Fruit fly (Drosophila melanogaster) whole organism, embryonic: ENCODE data around the gene Ptp10D.

Source experiments
- CG10654 ChIP-seq: fragments of 200-800 bp; sonication (Bioruptor generic); optimal IDR thresholded peaks from 2 replicates; lab custom pipeline; 2016; ENCODE audit warnings: missing biosample characterization, missing genetic modification characterization
- CG1529 ChIP-seq: fragments of 200-800 bp; sonication (Bioruptor generic); optimal IDR thresholded peaks from 3 replicates; lab custom pipeline; 2018; ENCODE audit warnings: missing biosample characterization, missing genetic modification characterization
- CG15479 ChIP-seq: fragments of 200-800 bp; sonication (Bioruptor generic); optimal IDR thresholded peaks from 3 replicates; lab custom pipeline; 2019; ENCODE audit warnings: missing biosample characterization, mild to moderate bottlenecking, missing genetic modification characterization, moderate library complexity
- CG15696 ChIP-seq: fragments of 200-800 bp; sonication (Bioruptor generic); optimal IDR thresholded peaks from 2 replicates; lab custom pipeline; 2019; ENCODE audit warnings: missing biosample characterization, mild to moderate bottlenecking, missing genetic modification characterization, moderate library complexity
- CG16815 ChIP-seq: fragments of 200-800 bp; sonication (Bioruptor generic); optimal IDR thresholded peaks from 3 replicates; lab custom pipeline; 2017; ENCODE audit warnings: missing biosample characterization, mild to moderate bottlenecking, missing genetic modification characterization
- CG16863 ChIP-seq: fragments of 200-800 bp; sonication (Bioruptor generic); optimal IDR thresholded peaks from 3 replicates; lab custom pipeline; 2016; ENCODE audit warnings: missing biosample characterization, missing genetic modification characterization
- CG18476 ChIP-seq: fragments of 200-800 bp; sonication (Bioruptor generic); optimal IDR thresholded peaks from 2 replicates; lab custom pipeline; 2016; ENCODE audit warnings: missing biosample characterization, mild to moderate bottlenecking, missing genetic modification characterization
- CG2202 ChIP-seq: fragments of 200-800 bp; sonication (Bioruptor generic); optimal IDR thresholded peaks from 2 replicates; lab custom pipeline; 2018; ENCODE audit warnings: missing biosample characterization, mild to moderate bottlenecking, missing genetic modification characterization
- CG31388 ChIP-seq: fragments of 200-800 bp; sonication (Bioruptor generic); optimal IDR thresholded peaks from 2 replicates; lab custom pipeline; 2016; ENCODE audit warnings: missing biosample characterization, missing genetic modification characterization
- CG32532 ChIP-seq: fragments of 200-800 bp; sonication (Bioruptor generic); IDR thresholded peaks from 2 replicates; pipeline ENCODE4 v1.3.6; 2022; ENCODE audit warnings: missing biosample characterization, missing genetic modification characterization
- CG33557 ChIP-seq: fragments of 200-800 bp; sonication (Bioruptor generic); optimal IDR thresholded peaks from 2 replicates; lab custom pipeline; 2019; ENCODE audit warnings: missing biosample characterization, mild to moderate bottlenecking, missing genetic modification characterization, moderate library complexity
- CG3838 ChIP-seq: fragments of 200-800 bp; sonication (Bioruptor generic); optimal IDR thresholded peaks from 3 replicates; lab custom pipeline; 2016; ENCODE audit warnings: missing biosample characterization, missing genetic modification characterization
- CG6254 ChIP-seq: fragments of 200-800 bp; sonication (Bioruptor generic); optimal IDR thresholded peaks from 3 replicates; lab custom pipeline; 2017; ENCODE audit warnings: mild to moderate bottlenecking, missing biosample characterization, missing genetic modification reagents, missing genetic modification characterization
- CG6272 ChIP-seq: fragments of 200-800 bp; sonication (Bioruptor generic); IDR thresholded peaks from 2 replicates; pipeline ENCODE4 v1.3.6; 2022; ENCODE audit warnings: missing biosample characterization, missing genetic modification characterization
- CG7556 ChIP-seq: fragments of 200-800 bp; sonication (Bioruptor generic); optimal IDR thresholded peaks from 2 replicates; lab custom pipeline; 2017; ENCODE audit warnings: missing biosample characterization, mild to moderate bottlenecking, missing genetic modification characterization
- CG8290 ChIP-seq, 3 experiments: fragments of 200-800 bp; sonication (Bioruptor generic); optimal IDR thresholded peaks; 2 replicates each; lab custom pipeline; 2016 to 2019; ENCODE audit warnings: missing biosample characterization in 3 of 3, missing genetic modification characterization in 3 of 3, mild to moderate bottlenecking in 2 of 3, moderate library complexity in 1 of 3
- Chrac-16 ChIP-seq: fragments of 200-800 bp; sonication (Bioruptor generic); optimal IDR thresholded peaks from 3 replicates; lab custom pipeline; 2016; ENCODE audit warnings: missing biosample characterization, missing genetic modification characterization
- HLHmδ ChIP-seq: fragments of 200-800 bp; sonication (Bioruptor generic); optimal IDR thresholded peaks from 2 replicates; lab custom pipeline; 2018; ENCODE audit warnings: missing biosample characterization, mild to moderate bottlenecking, missing genetic modification characterization, moderate library complexity
- Hr39 ChIP-seq: fragments of >200 bp; optimal IDR thresholded peaks from 2 replicates; lab custom pipeline; 2017
- Hr78 ChIP-seq, 2 experiments: fragments of 200-800 bp in 1 of 2; fragments of >200 bp in 1 of 2; sonication (Bioruptor generic) in 1 of 2; optimal IDR thresholded peaks; 2 replicates each; lab custom pipeline; 2017 to 2019; ENCODE audit warnings: missing biosample characterization in 2 of 2, missing genetic modification characterization in 2 of 2, mild to moderate bottlenecking in 1 of 2, moderate library complexity in 1 of 2
- Kr ChIP-seq: fragments of 200-800 bp; sonication (Bioruptor generic); optimal IDR thresholded peaks from 2 replicates; lab custom pipeline; 2017; ENCODE audit warnings: missing biosample characterization, mild to moderate bottlenecking, missing genetic modification characterization
- MESR4 ChIP-seq: fragments of 200-800 bp; sonication (Bioruptor generic); optimal IDR thresholded peaks from 2 replicates; lab custom pipeline; 2018; ENCODE audit warnings: missing biosample characterization, mild to moderate bottlenecking, missing genetic modification characterization, moderate library complexity
- Mad ChIP-seq: fragments of 200-800 bp; sonication (Bioruptor generic); optimal IDR thresholded peaks from 2 replicates; lab custom pipeline; 2016; ENCODE audit warnings: missing biosample characterization, missing genetic modification characterization
- Rfx ChIP-seq: fragments of 200-800 bp; sonication (Bioruptor generic); IDR thresholded peaks from 2 replicates; pipeline ENCODE4 v1.3.6; 2022; ENCODE audit warnings: missing biosample characterization, missing genetic modification characterization
- Sry-δ ChIP-seq: fragments of 200-800 bp; sonication (Bioruptor generic); optimal IDR thresholded peaks from 2 replicates; lab custom pipeline; 2016; ENCODE audit warnings: missing biosample characterization, missing genetic modification characterization
- TFAM ChIP-seq: fragments of 200-800 bp; sonication (Bioruptor generic); optimal IDR thresholded peaks from 2 replicates; lab custom pipeline; 2017; ENCODE audit warnings: missing biosample characterization, missing genetic modification characterization, inconsistent platforms
- Usf ChIP-seq: fragments of 200-800 bp; sonication (Bioruptor generic); optimal IDR thresholded peaks from 2 replicates; lab custom pipeline; 2017; ENCODE audit warnings: missing genotype, missing biosample characterization, missing genetic modification characterization
- ash1 ChIP-seq: fragments of 200-800 bp; sonication (Bioruptor generic); optimal IDR thresholded peaks from 2 replicates; lab custom pipeline; 2018; ENCODE audit warnings: missing biosample characterization, mild to moderate bottlenecking, missing genetic modification characterization
- bigmax ChIP-seq: fragments of 200-800 bp; sonication (Bioruptor generic); optimal IDR thresholded peaks from 2 replicates; lab custom pipeline; 2018; ENCODE audit warnings: missing biosample characterization, mild to moderate bottlenecking, missing genetic modification characterization
- br ChIP-seq: fragments of >200 bp; optimal IDR thresholded peaks from 2 replicates; lab custom pipeline; 2017
- cg ChIP-seq: fragments of 200-800 bp; sonication (Bioruptor generic); optimal IDR thresholded peaks from 3 replicates; lab custom pipeline; 2019; ENCODE audit warnings: missing biosample characterization, mild to moderate bottlenecking, missing genetic modification characterization, moderate library complexity
- da ChIP-seq: fragments of 200-800 bp; sonication (Bioruptor generic); optimal IDR thresholded peaks from 2 replicates; lab custom pipeline; 2016; ENCODE audit warnings: missing biosample characterization, missing genetic modification characterization
- dan ChIP-seq: fragments of 200-800 bp; sonication (Bioruptor generic); IDR thresholded peaks from 2 replicates; pipeline ENCODE4 v1.3.6; 2022; ENCODE audit warnings: missing biosample characterization, missing genetic modification characterization
- gem ChIP-seq: fragments of 200-800 bp; sonication (Bioruptor generic); optimal IDR thresholded peaks from 2 replicates; lab custom pipeline; 2019; ENCODE audit warnings: missing biosample characterization, mild to moderate bottlenecking, missing genetic modification characterization, moderate library complexity
- gfzf ChIP-seq: fragments of 200-800 bp; sonication (Bioruptor generic); optimal IDR thresholded peaks from 2 replicates; lab custom pipeline; 2016; ENCODE audit warnings: missing biosample characterization, mild to moderate bottlenecking, missing genetic modification characterization, moderate library complexity
- lov ChIP-seq, 2 experiments: fragments of 200-800 bp in 1 of 2; fragments of >200 bp in 1 of 2; sonication (Bioruptor generic) in 1 of 2; IDR thresholded peaks in 1 of 2; optimal IDR thresholded peaks in 1 of 2; 2 replicates in 1 of 2; 3 replicates in 1 of 2; pipeline versions ENCODE4 v1.3.6 to Lab custom; 2017 to 2022; ENCODE audit warnings: missing biosample characterization in 1 of 2, missing genetic modification characterization in 1 of 2
- nerfin-2 ChIP-seq: fragments of 200-800 bp; sonication (Bioruptor generic); IDR thresholded peaks from 2 replicates; pipeline ENCODE4 v1.3.6; 2022; ENCODE audit warnings: missing biosample characterization, missing genetic modification characterization; ENCODE audit not compliant: partially characterized antibody
- nom ChIP-seq: fragments of 200-800 bp; sonication (Bioruptor generic); optimal IDR thresholded peaks from 2 replicates; lab custom pipeline; 2017; ENCODE audit warnings: missing biosample characterization, missing genetic modification characterization, mild to moderate bottlenecking, moderate library complexity, missing genetic modification reagents
- pfk ChIP-seq: fragments of 200-800 bp; sonication (Bioruptor generic); optimal IDR thresholded peaks from 2 replicates; lab custom pipeline; 2018; ENCODE audit warnings: missing biosample characterization, mild to moderate bottlenecking, missing genetic modification characterization, moderate library complexity
- rib ChIP-seq: fragments of 200-800 bp; sonication (Bioruptor generic); IDR thresholded peaks from 2 replicates; pipeline ENCODE4 v1.3.6; 2022; ENCODE audit warnings: missing biosample characterization, missing genetic modification characterization
- run ChIP-seq: fragments of 200-800 bp; sonication (Bioruptor generic); optimal IDR thresholded peaks from 3 replicates; lab custom pipeline; 2018; ENCODE audit warnings: missing biosample characterization, mild to moderate bottlenecking, missing genetic modification characterization
- schlank ChIP-seq: fragments of 200-800 bp; sonication (Bioruptor generic); optimal IDR thresholded peaks from 2 replicates; lab custom pipeline; 2018; ENCODE audit warnings: missing biosample characterization, mild to moderate bottlenecking, missing genetic modification characterization
- sens ChIP-seq: fragments of 200-800 bp; sonication (Bioruptor generic); peaks from one replicate; lab custom pipeline; 2016; ENCODE audit warnings: missing biosample characterization, missing genetic modification characterization
- tgo ChIP-seq: fragments of 200-800 bp; sonication (Bioruptor generic); IDR thresholded peaks from 3 replicates; pipeline ENCODE4 v1.3.6; 2022; ENCODE audit warnings: missing biosample characterization, missing genetic modification characterization
- tio ChIP-seq: fragments of 200-800 bp; sonication (Bioruptor generic); optimal IDR thresholded peaks from 2 replicates; lab custom pipeline; 2017; ENCODE audit warnings: missing biosample characterization, missing genetic modification characterization, inconsistent platforms
- vvl ChIP-seq: fragments of 200-800 bp; sonication (Bioruptor generic); IDR thresholded peaks from 2 replicates; pipeline ENCODE4 v1.3.6; 2022; ENCODE audit warnings: missing biosample characterization, missing genetic modification characterization
- wek ChIP-seq: fragments of 200-800 bp; sonication (Bioruptor generic); optimal IDR thresholded peaks from 3 replicates; lab custom pipeline; 2018; ENCODE audit warnings: missing biosample characterization, mild to moderate bottlenecking, missing genetic modification characterization, moderate library complexity

The Ptp10D gene

dm6 chrX:11601408-11601807 is 20.4 kb upstream of the Ptp10D start (continued):
- TF ChIP-seq gfzf (GFP tag; lab: Kevin White, UChicago) (no peak), vvl (no peak), lov (optimal IDR thresholded peaks at IDR 0.05; lab: Kevin White, UChicago) (no peak), lov (GFP tag; IDR thresholded peaks at IDR 0.05; lab: Robert Waterston, UW) (no peak), CG15479 (GFP tag; lab: Kevin White, UChicago) (no peak), Sry-δ (no peak), CG7556 (no peak)

DNA sequence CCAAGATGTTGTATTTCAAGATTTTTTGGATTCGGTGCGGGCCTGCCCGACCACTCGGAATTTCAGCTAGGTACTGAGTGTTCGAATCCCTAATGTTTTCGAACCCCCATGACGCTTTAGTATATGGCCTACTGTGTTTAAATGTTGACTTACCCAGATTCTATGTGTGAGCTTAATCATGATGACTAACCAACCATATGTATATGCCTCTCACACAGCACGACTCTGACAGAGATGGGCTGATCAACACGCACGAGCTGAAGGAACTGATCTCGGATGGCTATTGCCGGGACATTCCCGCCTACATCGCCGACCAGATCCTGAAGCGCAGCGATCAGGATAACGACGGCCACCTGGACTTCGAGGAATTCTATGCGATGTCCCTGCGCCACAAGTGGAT is 17.7 kb upstream of the Ptp10D start, which contains the start of gene CG2533:
CG2533 (minus strand) TSS at position 101 of the 400 bp plus-strand sequence.
- TF ChIP-seq bigmax (GFP tag; lab: Kevin White, UChicago) (no peak), nerfin-2 (GFP tag; lab: Robert Waterston, UW) (no peak), Mad (no peak), TFAM (GFP tag; lab: Kevin White, UChicago) (no peak), tio (GFP tag; lab: Kevin White, UChicago) (no peak), CG31388 (GFP tag; lab: Kevin White, UChicago) (no peak), CG1529 (GFP tag; lab: Kevin White, UChicago) (no peak), ash1 (GFP tag; lab: Kevin White, UChicago) (no peak), run (tag; lab: Kevin White, UChicago) (no peak), dan (GFP tag; lab: Robert Waterston, UW) (no peak)

DNA sequence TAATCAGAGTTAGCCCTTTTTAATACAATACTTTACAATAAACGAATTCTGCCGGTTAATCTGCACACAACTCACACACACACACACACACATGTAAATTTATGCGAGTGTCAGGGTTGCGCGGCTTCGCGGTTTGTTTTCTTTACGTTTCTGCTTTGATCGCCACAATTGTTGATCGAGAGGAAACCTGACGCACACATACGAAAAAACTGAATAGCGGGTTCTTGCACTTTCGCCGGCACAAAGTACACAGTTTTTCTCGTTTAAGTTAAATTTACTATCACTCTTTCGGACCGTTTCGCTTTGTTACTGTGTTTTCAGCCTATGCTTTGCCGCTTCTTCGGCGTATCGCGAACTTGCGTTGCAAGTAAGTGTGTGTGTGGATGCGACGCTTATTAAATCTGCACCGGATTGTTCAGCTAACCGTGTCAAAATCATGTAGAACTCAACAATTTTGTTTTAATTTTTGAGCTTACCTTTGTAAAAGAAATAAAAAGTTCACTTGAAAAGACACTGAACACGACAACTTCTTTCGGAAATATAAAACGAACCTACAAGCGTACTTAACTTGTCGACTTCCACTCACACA is 10.7 kb upstream of the Ptp10D start:
- TF ChIP-seq CG16815: no peak
- TF ChIP-seq tgo (GFP tag; lab: Robert Waterston, UW): no peak
- no peak for TF ChIP-seq CG32532
- no peak for TF ChIP-seq CG15696 (tag; lab: Kevin White, UChicago)
- peak; percentile 7 for TF ChIP-seq sens
- no peak for TF ChIP-seq Usf (GFP tag; lab: Kevin White, UChicago)
- TF ChIP-seq CG6272: no peak
- no peak for TF ChIP-seq schlank (tag; lab: Kevin White, UChicago)
- no peak for TF ChIP-seq CG6254 (GFP tag; lab: Kevin White, UChicago)
- TF ChIP-seq nom (GFP tag; lab: Kevin White, UChicago): peak; percentile 62
- TF ChIP-seq br: no peak
- no peak for TF ChIP-seq Chrac-16 (GFP tag; lab: Kevin White, UChicago)
- no peak for TF ChIP-seq da (GFP tag; lab: Kevin White, UChicago)
- TF ChIP-seq dan (GFP tag; lab: Robert Waterston, UW): no peak
- peak; percentile 11 for TF ChIP-seq MESR4
- TF ChIP-seq Kr (GFP tag; lab: Kevin White, UChicago): no peak
- TF ChIP-seq gem: no peak
- no peak for TF ChIP-seq CG8290 (GFP tag; optimal IDR thresholded peaks at IDR 0.05; lab: Kevin White, UChicago)
- TF ChIP-seq CG8290 (tag; optimal IDR thresholded peaks at IDR 0.05; lab: Kevin White, UChicago): no peak
- no peak for TF ChIP-seq Hr78 (GFP tag; optimal IDR thresholded peaks at IDR 0.05; lab: Kevin White, UChicago)
- TF ChIP-seq cg: peak; percentile 80
- TF ChIP-seq CG16863 (GFP tag; lab: Kevin White, UChicago): no peak
- TF ChIP-seq CG18476: no peak
- TF ChIP-seq CG3838 (GFP tag; lab: Kevin White, UChicago): no peak
- no peak for TF ChIP-seq HLHmδ
- no peak for TF ChIP-seq CG10654
- no peak for TF ChIP-seq gfzf (GFP tag; lab: Kevin White, UChicago)
- no peak for TF ChIP-seq CG33557
- TF ChIP-seq nerfin-2 (GFP tag; lab: Robert Waterston, UW): no peak
- TF ChIP-seq pfk (GFP tag; lab: Kevin White, UChicago): no peak
- TF ChIP-seq wek (GFP tag; lab: Kevin White, UChicago): no peak
- TF ChIP-seq Hr39 (lab: Kevin White, UChicago): no peak
- TF ChIP-seq rib (GFP tag; lab: Robert Waterston, UW): no peak
- no peak for TF ChIP-seq Rfx (GFP tag; lab: Robert Waterston, UW)
- TF ChIP-seq CG2202 (tag; lab: Kevin White, UChicago): no peak
